Fruit fly (Drosophila melanogaster) whole organism: Measurements from ENCODE around the gene Larp7.

ENCODE experiments used
- CG8478 ChIP-seq: fragments of >200 bp; optimal IDR thresholded peaks from 2 replicates; lab custom pipeline; 2018; ENCODE audit warnings: inconsistent platforms
- Dll ChIP-seq: fragments of >200 bp; optimal IDR thresholded peaks from 2 replicates; lab custom pipeline; 2017
- EcR ChIP-seq, 2 experiments: fragments of >200 bp; optimal IDR thresholded peaks; 2 replicates each; lab custom pipeline; 2017; ENCODE audit warnings: missing biosample characterization in 2 of 2, missing genetic modification characterization in 2 of 2, missing genetic modification reagents in 2 of 2
- pan ChIP-seq: fragments of >200 bp; optimal IDR thresholded peaks from 2 replicates; lab custom pipeline; 2017
- psq ChIP-seq: fragments of >200 bp; optimal IDR thresholded peaks from 2 replicates; lab custom pipeline; 2017
- usp ChIP-seq: fragments of >200 bp; optimal IDR thresholded peaks from 2 replicates; lab custom pipeline; 2017; ENCODE audit warnings: missing biosample characterization, missing genetic modification characterization, mixed read lengths

Gene Larp7

dm6 chrX:9255964-9256520 lies 12.4 kb downstream of the Larp7 start, which contains the start of gene ric8a:
Gene ric8a (plus strand): TSS chrX:9256168.
- TF ChIP-seq CG8478 (lab: Kevin White, UChicago) (no peak), pan (lab: Kevin White, UChicago) (no peak), usp (GFP tag; lab: Kevin White, UChicago) (no peak), psq (lab: Kevin White, UChicago) (no peak), EcR (GFP tag; optimal IDR thresholded peaks at IDR 0.05; lab: Kevin White, UChicago) (no peak), Dll (no peak)

- no peak for TF ChIP-seq psq (lab: Kevin White, UChicago)
- no peak for TF ChIP-seq CG8478 (lab: Kevin White, UChicago)
- no peak for TF ChIP-seq usp (GFP tag; lab: Kevin White, UChicago)
- no peak for TF ChIP-seq pan (lab: Kevin White, UChicago)
- no peak for TF ChIP-seq EcR (GFP tag; optimal IDR thresholded peaks at IDR 0.05; lab: Kevin White, UChicago)
- no peak for TF ChIP-seq Dll
Observed at dm6 chrX:9266082-9266481, 22.5 kb downstream of the Larp7 start.

dm6 chrX:9267598-9267997 lies 24.0 kb downstream of the Larp7 start, which contains the start of gene Erk7:
Gene Erk7 (minus strand): TSS chrX:9267698.
- TF ChIP-seq EcR (GFP tag; optimal IDR thresholded peaks at IDR 0.05; lab: Kevin White, UChicago) (no peak), Dll (no peak), CG8478 (lab: Kevin White, UChicago) (no peak), psq (lab: Kevin White, UChicago) (no peak), usp (GFP tag; lab: Kevin White, UChicago) (no peak), pan (lab: Kevin White, UChicago) (no peak)

- TF ChIP-seq Dll (no peak), psq (lab: Kevin White, UChicago) (no peak), pan (lab: Kevin White, UChicago) (no peak), EcR (GFP tag; optimal IDR thresholded peaks at IDR 0.05; lab: Kevin White, UChicago) (no peak), usp (GFP tag; lab: Kevin White, UChicago) (no peak), CG8478 (lab: Kevin White, UChicago) (no peak)
Observed at dm6 chrX:9269825-9270224, 26.2 kb downstream of the Larp7 start, which contains the start of gene CG17440. Gene CG17440 (minus strand): TSS chrX:9269925.

dm6 chrX:9272830-9273507 lies 29.4 kb downstream of the Larp7 start, which contains the start of the genes Cfp1 and Aladin:
Gene Cfp1 (minus strand): TSS chrX:9272960.
Gene Aladin (plus strand): TSS chrX:9273413.
- TF ChIP-seq EcR (GFP tag; optimal IDR thresholded peaks at IDR 0.05; lab: Kevin White, UChicago), result no peak
- no peak for TF ChIP-seq CG8478 (lab: Kevin White, UChicago)
- no peak for TF ChIP-seq usp (GFP tag; lab: Kevin White, UChicago)
- TF ChIP-seq psq (lab: Kevin White, UChicago), result no peak
- no peak for TF ChIP-seq pan (lab: Kevin White, UChicago)
- TF ChIP-seq Dll, result no peak

- TF ChIP-seq pan (lab: Kevin White, UChicago) (no peak), CG8478 (lab: Kevin White, UChicago) (no peak), Dll (no peak), psq (lab: Kevin White, UChicago) (no peak), usp (GFP tag; lab: Kevin White, UChicago) (no peak), EcR (GFP tag; optimal IDR thresholded peaks at IDR 0.05; lab: Kevin White, UChicago) (no peak)
Observed at dm6 chrX:9281998-9282644, 38.5 kb downstream of the Larp7 start.

- TF ChIP-seq usp (GFP tag; lab: Kevin White, UChicago), result no peak
- no peak for TF ChIP-seq CG8478 (lab: Kevin White, UChicago)
- TF ChIP-seq Dll, result no peak
- TF ChIP-seq psq (lab: Kevin White, UChicago), result no peak
- TF ChIP-seq EcR (GFP tag; optimal IDR thresholded peaks at IDR 0.05; lab: Kevin White, UChicago), result no peak
- TF ChIP-seq pan (lab: Kevin White, UChicago), result no peak
Observed at dm6 chrX:9282783-9283289, 39.2 kb downstream of the Larp7 start, which contains the start of gene c11.1. Gene c11.1 (minus strand): TSS chrX:9283117.

dm6 chrX:9284024-9284738 lies 40.6 kb downstream of the Larp7 start, which contains the start of gene lz:
Gene lz (plus strand): TSS chrX:9284649.
- TF ChIP-seq EcR (GFP tag; optimal IDR thresholded peaks at IDR 0.05; lab: Kevin White, UChicago), result no peak
- peak; percentile 42 for TF ChIP-seq Dll

dm6 chrX:9286386-9286785 lies 42.8 kb downstream of the Larp7 start:
- TF ChIP-seq EcR (GFP tag; optimal IDR thresholded peaks at IDR 0.05; lab: Kevin White, UChicago) (no peak), pan (lab: Kevin White, UChicago) (no peak), usp (GFP tag; lab: Kevin White, UChicago) (no peak), psq (lab: Kevin White, UChicago) (no peak), Dll (no peak), CG8478 (lab: Kevin White, UChicago) (no peak)

dm6 chrX:9291270-9291669 lies 47.7 kb downstream of the Larp7 start:
- TF ChIP-seq CG8478 (lab: Kevin White, UChicago), result no peak
- TF ChIP-seq Dll, result no peak
- no peak for TF ChIP-seq EcR (GFP tag; optimal IDR thresholded peaks at IDR 0.05; lab: Kevin White, UChicago)
- no peak for TF ChIP-seq psq (lab: Kevin White, UChicago)
- no peak for TF ChIP-seq pan (lab: Kevin White, UChicago)
- TF ChIP-seq usp (GFP tag; lab: Kevin White, UChicago), result no peak
